Worm (Caenorhabditis elegans) whole organism, young adult: ENCODE measurements around the gene F22E5.17.

Experiments used
- B0019.2 ChIP-seq: fragments of 200-800 bp; sonication (Bioruptor generic); conservative IDR thresholded peaks from 2 replicates; pipeline ENCODE4 v1.3.6; 2022; ENCODE audit warnings: missing genetic modification reagents, missing genetic modification characterization, missing compliant biosample characterization
- C06A6.2 ChIP-seq: fragments of 200-800 bp; sonication (Bioruptor generic); conservative IDR thresholded peaks from 2 replicates; pipeline ENCODE4 v1.3.6; 2022; ENCODE audit warnings: missing genetic modification characterization, missing compliant biosample characterization
- F23B12.7 ChIP-seq: sonication (generic microtip); optimal IDR thresholded peaks from 2 replicates; lab custom pipeline; 2017; ENCODE audit warnings: missing genetic modification characterization, mild to moderate bottlenecking, missing compliant biosample characterization, antibody characterized with exemption, moderate library complexity; ENCODE audit not compliant: insufficient read depth
- F57C9.4 ChIP-seq: sonication (generic microtip); optimal IDR thresholded peaks from 2 replicates; lab custom pipeline; 2017; ENCODE audit warnings: mild to moderate bottlenecking, missing genetic modification characterization, missing compliant biosample characterization
- akir-1 ChIP-seq: fragments of 200-800 bp; sonication (Bioruptor generic); optimal IDR thresholded peaks from 2 replicates; lab custom pipeline; 2018; ENCODE audit warnings: mild to moderate bottlenecking, missing genetic modification characterization, moderate library complexity, missing compliant biosample characterization
- lin-35 ChIP-seq, 3 experiments: fragments of 150-350 bp in 2 of 3; sonication (generic microtip) in 1 of 3; optimal IDR thresholded peaks; 2 replicates each; lab custom pipeline; 2014 to 2018; ENCODE audit warnings: missing biosample characterization in 3 of 3, missing genetic modification characterization in 3 of 3, missing genetic modification reagents in 3 of 3
- lin-54 ChIP-seq: fragments of 200-800 bp; sonication (Bioruptor generic); optimal IDR thresholded peaks from 2 replicates; lab custom pipeline; 2018; ENCODE audit warnings: mild to moderate bottlenecking, missing genetic modification characterization, missing compliant biosample characterization
- mxl-1 ChIP-seq: sonication (generic microtip); optimal IDR thresholded peaks from 2 replicates; lab custom pipeline; 2016; ENCODE audit warnings: missing genetic modification characterization, missing compliant biosample characterization
- nfya-1 ChIP-seq: sonication (generic microtip); optimal IDR thresholded peaks from 2 replicates; lab custom pipeline; 2017; ENCODE audit warnings: antibody characterized with exemption, missing compliant biosample characterization, missing genetic modification characterization, borderline replicate concordance; ENCODE audit not compliant: insufficient read depth
- nfya-2 ChIP-seq: fragments of 200-800 bp; sonication (Bioruptor generic); IDR thresholded peaks from 2 replicates; pipeline ENCODE4 v1.3.6; 2022; ENCODE audit warnings: missing genetic modification reagents, missing genetic modification characterization, missing compliant biosample characterization
- snpc-4 ChIP-seq, 5 experiments: fragments of 150-350 bp in 1 of 5; sonication (generic microtip) in 4 of 5; optimal IDR thresholded peaks; 2 replicates each; lab custom pipeline; 2014 to 2018; ENCODE audit warnings: missing genetic modification characterization in 5 of 5, missing biosample characterization in 3 of 5, antibody characterized with exemption in 2 of 5, mild to moderate bottlenecking in 2 of 5, missing compliant biosample characterization in 2 of 5, missing genotype in 2 of 5, moderate library complexity in 2 of 5, missing genetic modification reagents in 1 of 5
- zfh-2 ChIP-seq: fragments of 200-800 bp; sonication (Bioruptor generic); conservative IDR thresholded peaks from 2 replicates; pipeline ENCODE4 v1.3.6; 2022; ENCODE audit warnings: missing genetic modification reagents, missing genetic modification characterization, missing compliant biosample characterization
- zim-3 ChIP-seq: sonication (generic microtip); optimal IDR thresholded peaks from 2 replicates; lab custom pipeline; 2017; ENCODE audit warnings: mild to moderate bottlenecking, missing genetic modification characterization, moderate library complexity, missing compliant biosample characterization

DNA sequence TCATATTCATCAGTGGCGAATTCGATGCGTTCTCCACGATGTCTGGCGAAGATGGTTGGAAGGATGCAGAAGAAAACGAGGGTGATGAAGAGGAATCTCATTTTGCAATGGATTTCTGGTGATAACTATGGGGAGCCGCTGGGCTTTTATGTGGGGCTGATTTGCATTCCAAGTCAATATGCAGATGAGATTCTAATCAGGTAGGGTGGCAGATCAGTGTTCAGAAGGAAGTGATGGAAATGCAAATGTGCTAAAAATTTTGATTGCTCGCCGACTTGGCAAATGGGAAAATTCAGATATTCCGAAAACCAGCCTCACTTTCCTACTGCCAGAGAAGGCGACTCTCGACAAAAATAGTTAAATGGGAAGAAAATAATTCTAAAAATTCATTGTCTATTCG, 12.2 kb downstream of the F22E5.17 start, which contains the start of gene nspf-3:
- TF ChIP-seq zim-3 (tag; lab: Kevin White, UChicago) (no peak), mxl-1 (tag; lab: Kevin White, UChicago) (no peak), C06A6.2 (GFP tag; lab: Robert Waterston, UW) (no peak), lin-35 (GFP tag; optimal IDR thresholded peaks at IDR 0.05; lab: Kevin White, UChicago) (no peak), nfya-1 (no peak), akir-1 (GFP tag; lab: Kevin White, UChicago) (no peak), lin-54 (GFP tag; lab: Kevin White, UChicago) (no peak), snpc-4 (GFP tag; optimal IDR thresholded peaks at IDR 0.05; lab: Kevin White, UChicago) (no peak), snpc-4 (tag; optimal IDR thresholded peaks at IDR 0.05; lab: Kevin White, UChicago) (no peak), nfya-2 (GFP tag; lab: Robert Waterston, UW) (no peak), F23B12.7 (no peak), B0019.2 (GFP tag; lab: Robert Waterston, UW) (no peak), F57C9.4 (tag; lab: Kevin White, UChicago) (no peak), zfh-2 (no peak)
